Worm (Caenorhabditis elegans): ENCODE results near the gene Y37E11AM.2.

ce11 chrIV:3736244-3736643 is 11.0 kb upstream of the Y37E11AM.2 start:
- no peak for TF ChIP-seq ceh-36 (tag; optimal IDR thresholded peaks at IDR 0.05)
- TF ChIP-seq ets-7 (tag; optimal IDR thresholded peaks at IDR 0.05) = no peak
- TF ChIP-seq ama-1 (optimal IDR thresholded peaks at IDR 0.05) = no peak
- no peak for TF ChIP-seq flt-1 (GFP tag; IDR thresholded peaks at IDR 0.05)
- TF ChIP-seq hmg-4 (GFP tag; optimal IDR thresholded peaks at IDR 0.05) = no peak
- TF ChIP-seq B0310.2 (tag; optimal IDR thresholded peaks at IDR 0.05) = no peak

Data from whole organism, early embryonic.